Fruit fly (Drosophila melanogaster) Kc167 (cell line): Measurements from ENCODE around the gene CG7017.

ENCODE experiments used
- Myc ChIP-seq: fragments of >200 bp; optimal IDR thresholded peaks from 2 replicates; lab custom pipeline; 2017; ENCODE audit warnings: missing external identifiers
- Sin3A ChIP-seq: fragments of >200 bp; optimal IDR thresholded peaks from 2 replicates; lab custom pipeline; 2018; ENCODE audit warnings: missing external identifiers
- h ChIP-seq: fragments of >200 bp; optimal IDR thresholded peaks from 3 replicates; lab custom pipeline; 2018; ENCODE audit warnings: missing external identifiers
- insv ChIP-seq: fragments of >200 bp; optimal IDR thresholded peaks from 3 replicates; lab custom pipeline; 2018; ENCODE audit warnings: missing external identifiers
- psq ChIP-seq: fragments of >200 bp; optimal IDR thresholded peaks from 2 replicates; lab custom pipeline; 2017; ENCODE audit warnings: missing external identifiers
- ttk ChIP-seq: sonication (Bioruptor generic); optimal IDR thresholded peaks from 2 replicates; lab custom pipeline; 2017; ENCODE audit warnings: missing external identifiers

Gene CG7017

DNA sequence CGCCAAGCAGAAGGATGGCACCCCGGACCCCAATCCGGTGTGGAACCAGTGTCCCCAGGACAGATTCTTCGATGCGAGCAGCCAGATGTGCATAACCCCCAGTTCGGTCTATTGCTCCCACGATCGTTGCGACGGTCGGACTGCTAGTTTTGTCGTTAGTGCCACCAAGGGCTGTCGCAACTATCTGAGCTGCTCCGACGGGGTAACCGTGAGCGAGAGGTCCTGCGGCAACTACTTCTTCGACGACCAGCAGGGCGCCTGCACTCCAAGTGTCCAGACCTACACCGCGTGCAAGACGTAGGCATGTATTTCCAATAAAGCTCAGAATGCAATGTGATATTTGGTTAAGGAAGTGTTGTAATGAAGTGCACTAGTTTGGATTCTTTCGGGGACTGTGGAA, 10.7 kb upstream of the CG7017 start:
- TF ChIP-seq ttk (lab: Kevin White, UChicago) (no peak), insv (lab: Kevin White, UChicago) (no peak), psq (no peak), h (no peak), Sin3A (lab: Kevin White, UChicago) (no peak), Myc (no peak)

DNA sequence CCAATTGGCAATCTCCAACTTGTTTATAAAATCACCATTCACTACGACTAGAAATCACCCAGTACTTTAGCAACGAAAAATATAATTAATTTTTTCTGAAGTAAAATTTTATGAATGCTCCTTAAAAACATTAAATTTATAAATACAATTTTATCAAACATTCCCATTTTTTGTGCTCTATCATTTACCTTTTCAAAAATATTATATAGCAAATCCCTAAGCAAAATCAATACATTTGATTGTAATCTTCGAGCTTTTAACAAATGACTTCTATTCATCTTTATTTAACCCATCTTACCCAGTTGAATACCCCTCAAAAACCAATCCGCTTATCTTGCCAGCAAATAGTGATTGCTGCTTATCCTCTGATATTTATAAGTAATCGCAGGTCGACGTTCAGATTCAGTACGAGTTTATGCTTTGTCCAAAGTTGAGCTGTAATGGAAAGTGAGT, 9.5 kb upstream of the CG7017 start, which contains the start of gene CG17145:
Gene CG17145 (plus strand): TSS at position 403 of the 453 bp plus-strand sequence.
- TF ChIP-seq Sin3A (lab: Kevin White, UChicago): no peak

DNA sequence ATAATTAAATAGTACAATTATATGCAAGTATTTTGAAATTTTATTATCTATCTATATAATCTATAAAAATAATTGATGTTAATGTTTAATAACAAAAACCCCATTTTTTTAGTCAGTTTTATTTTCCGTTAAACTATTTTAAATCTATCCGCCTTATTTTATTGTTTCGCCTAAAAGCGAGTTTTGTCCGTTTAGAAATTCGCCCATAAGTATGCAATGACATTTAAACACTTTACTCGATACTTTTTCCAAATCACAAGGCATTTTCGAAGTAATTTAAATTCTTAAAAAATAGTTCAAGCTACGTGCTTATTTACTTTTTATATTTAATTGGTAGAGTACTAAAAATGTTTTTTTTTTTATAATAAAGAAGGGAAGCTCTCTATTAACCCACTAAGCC, 9.0 kb upstream of the CG7017 start:
- no peak for TF ChIP-seq h
- no peak for TF ChIP-seq Myc
- no peak for TF ChIP-seq insv (lab: Kevin White, UChicago)
- no peak for TF ChIP-seq ttk (lab: Kevin White, UChicago)
- TF ChIP-seq Sin3A (lab: Kevin White, UChicago): no peak
- TF ChIP-seq psq: no peak

DNA sequence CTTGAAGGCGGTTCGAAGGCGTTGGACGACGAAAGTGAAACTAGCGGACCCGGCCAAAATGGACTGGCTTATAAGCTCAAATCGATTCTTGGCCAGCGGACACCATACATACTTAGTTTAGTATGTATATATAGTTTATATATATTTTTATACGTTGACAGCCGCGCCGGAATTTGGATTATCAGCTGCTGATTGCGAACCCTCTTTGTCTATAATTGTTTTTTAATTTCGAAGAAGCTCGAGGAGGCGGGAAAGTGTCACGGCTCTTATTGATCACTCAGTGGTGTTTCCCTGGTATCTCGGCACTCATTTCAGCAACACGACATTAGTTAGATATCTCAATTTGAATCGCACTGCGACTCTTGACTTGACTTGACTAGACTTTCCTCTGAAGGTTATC, 8.5 kb upstream of the CG7017 start, which contains the start of gene CG6933:
Gene CG6933 (minus strand): TSS at position 47 of the 400 bp plus-strand sequence.
- TF ChIP-seq h (no peak), Sin3A (lab: Kevin White, UChicago) (no peak), insv (lab: Kevin White, UChicago) (no peak), Myc (no peak), psq (no peak), ttk (lab: Kevin White, UChicago) (no peak)

DNA sequence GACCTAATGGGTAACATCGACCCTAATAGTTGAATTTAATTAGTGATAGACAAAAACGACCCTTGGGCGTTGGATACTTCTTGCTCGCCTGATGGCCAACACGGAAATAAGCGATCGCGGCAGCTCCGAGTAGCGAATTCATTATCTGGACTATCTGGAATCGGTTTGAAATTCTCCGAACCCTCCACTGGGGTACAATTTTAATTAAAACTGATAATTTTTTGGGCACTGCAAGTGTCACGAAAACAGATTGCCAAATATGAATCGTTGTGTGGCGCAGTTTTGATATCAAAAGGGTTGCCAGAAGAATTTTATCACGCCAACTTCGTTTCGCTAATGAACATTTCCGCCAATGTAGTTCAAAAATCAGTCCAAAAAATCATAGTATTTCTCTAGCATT, 2.0 kb downstream of the CG7017 start:
- TF ChIP-seq Sin3A (lab: Kevin White, UChicago) (no peak), h (no peak), insv (lab: Kevin White, UChicago) (no peak), ttk (lab: Kevin White, UChicago) (no peak), psq (no peak), Myc (no peak)

DNA sequence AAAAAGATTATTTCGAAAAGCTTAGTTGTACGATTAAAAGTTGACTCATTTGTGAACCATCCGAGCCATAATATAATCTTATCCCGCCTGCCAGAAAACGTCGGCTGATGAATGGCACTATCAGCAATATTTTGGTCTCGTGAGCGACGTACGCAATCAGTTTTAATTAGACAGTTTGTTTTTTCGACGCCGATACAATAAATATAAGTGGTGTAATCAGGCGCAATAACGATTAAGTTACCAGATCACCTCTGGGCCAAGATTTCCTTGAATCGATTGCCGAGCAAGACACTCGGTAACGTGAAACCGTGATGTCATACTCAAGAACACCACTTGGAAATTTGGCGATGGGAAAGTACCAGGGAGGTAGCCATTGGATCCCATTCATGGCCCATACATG, 2.8 kb downstream of the CG7017 start:
- TF ChIP-seq psq (no peak), Sin3A (lab: Kevin White, UChicago) (no peak), ttk (lab: Kevin White, UChicago) (no peak), h (no peak), Myc (no peak)

DNA sequence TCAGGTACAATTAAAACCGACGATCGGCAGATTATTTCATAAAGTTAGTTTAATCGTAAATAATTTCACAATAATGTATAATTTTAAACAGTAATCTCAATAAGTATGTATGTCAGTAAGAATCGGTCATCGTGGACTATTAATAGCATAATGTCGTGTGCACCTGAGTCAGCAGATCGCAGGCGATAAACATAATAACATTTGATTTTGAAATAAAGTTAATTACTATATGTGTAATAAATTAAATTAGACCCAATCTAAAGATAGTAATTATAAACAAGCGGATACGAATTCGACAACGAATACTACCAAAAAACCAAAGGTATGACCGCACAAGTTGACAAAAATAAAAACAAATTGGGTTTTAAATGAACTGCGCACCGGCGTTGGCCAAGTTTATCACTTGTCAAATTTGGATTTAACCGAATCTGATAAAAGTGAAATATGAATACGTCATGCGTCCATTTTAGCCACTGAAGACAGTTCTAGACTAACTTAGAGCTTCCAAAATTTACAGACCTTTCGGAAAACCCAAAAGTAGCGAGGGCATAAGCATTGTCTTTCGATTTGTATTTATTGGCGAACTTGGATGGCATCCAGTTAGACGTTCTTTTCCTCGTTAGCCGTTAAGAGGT, 4.9 kb downstream of the CG7017 start, which contains the start of gene CG6996:
Gene CG6996 (plus strand): TSS at position 585 of the 635 bp plus-strand sequence.
- no peak for TF ChIP-seq ttk (lab: Kevin White, UChicago)
- no peak for TF ChIP-seq Sin3A (lab: Kevin White, UChicago)
- TF ChIP-seq h: no peak
- no peak for TF ChIP-seq insv (lab: Kevin White, UChicago)
- TF ChIP-seq Myc: no peak
- no peak for TF ChIP-seq psq

DNA sequence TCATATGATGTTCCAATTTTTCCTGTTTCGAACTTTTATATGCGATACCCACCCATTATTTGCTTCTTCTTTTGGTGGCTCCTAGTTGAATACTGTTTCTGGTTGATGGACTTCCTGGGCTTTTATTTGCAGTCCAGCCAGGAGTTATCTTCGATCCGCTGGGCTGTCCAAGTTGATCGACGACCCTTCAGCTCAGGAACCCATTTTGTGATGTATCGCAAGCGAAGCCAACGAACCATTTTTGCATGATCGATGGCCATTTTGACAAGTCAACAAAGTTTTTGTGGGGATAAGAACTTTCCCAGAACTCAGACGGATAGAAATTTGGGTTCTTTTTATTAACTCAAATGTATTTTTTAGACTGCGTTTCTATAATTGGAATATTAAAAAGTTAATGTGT, 6.0 kb downstream of the CG7017 start, which contains the start of gene CG7290:
Gene CG7290 (minus strand): TSS at position 101 of the 400 bp plus-strand sequence.
- TF ChIP-seq Myc: no peak
- TF ChIP-seq ttk (lab: Kevin White, UChicago): no peak
- TF ChIP-seq Sin3A (lab: Kevin White, UChicago): no peak
- no peak for TF ChIP-seq psq
- TF ChIP-seq insv (lab: Kevin White, UChicago): no peak
- no peak for TF ChIP-seq h

DNA sequence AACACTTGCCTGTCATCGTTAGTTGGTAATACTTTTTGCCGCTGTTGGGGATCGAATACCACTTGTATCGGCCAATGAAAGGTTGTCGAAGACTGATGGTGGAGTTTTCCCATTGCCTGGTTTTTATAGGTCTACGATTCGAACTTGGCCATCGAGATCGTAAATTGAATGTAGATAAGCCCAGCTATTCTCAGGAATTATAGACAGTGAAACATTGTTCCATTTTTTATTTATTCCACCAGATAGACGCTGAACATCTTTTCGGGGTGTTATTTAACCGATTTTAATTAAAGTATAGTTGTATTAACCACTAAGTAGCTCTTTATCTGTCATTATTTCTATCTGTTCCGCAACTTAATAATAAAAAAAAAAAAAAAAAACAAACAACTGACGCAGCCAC, 8.3 kb downstream of the CG7017 start, which contains the start of gene CG7298:
Gene CG7298 (minus strand): TSS at position 101 of the 400 bp plus-strand sequence.
- no peak for TF ChIP-seq ttk (lab: Kevin White, UChicago)
- no peak for TF ChIP-seq Myc
- TF ChIP-seq insv (lab: Kevin White, UChicago): no peak
- TF ChIP-seq h: no peak
- TF ChIP-seq psq: no peak
- TF ChIP-seq Sin3A (lab: Kevin White, UChicago): no peak

DNA sequence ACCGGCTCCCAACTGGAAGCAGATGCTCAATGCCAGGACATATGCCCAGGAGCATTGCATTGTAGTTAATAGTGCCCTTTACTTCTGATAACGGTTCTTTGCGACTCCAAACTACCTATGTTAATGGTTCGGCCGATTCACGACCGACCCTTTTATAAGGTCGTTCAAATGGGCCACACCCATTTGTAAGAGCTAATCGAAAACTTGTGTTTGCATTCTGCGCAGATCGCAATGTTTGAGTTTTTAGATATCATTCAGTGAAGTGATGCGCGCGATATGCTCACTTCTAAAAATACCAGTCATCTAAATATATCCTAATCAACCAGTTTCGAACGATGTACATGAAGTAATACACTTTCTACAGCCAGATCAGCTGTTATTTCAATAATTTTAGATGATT, 10.4 kb downstream of the CG7017 start, which contains the start of gene obst-F:
Gene obst-F (minus strand): TSS at position 101 of the 400 bp plus-strand sequence.
- TF ChIP-seq Sin3A (lab: Kevin White, UChicago): no peak
- no peak for TF ChIP-seq Myc
- no peak for TF ChIP-seq psq
- no peak for TF ChIP-seq h
- no peak for TF ChIP-seq insv (lab: Kevin White, UChicago)
- TF ChIP-seq ttk (lab: Kevin White, UChicago): no peak

DNA sequence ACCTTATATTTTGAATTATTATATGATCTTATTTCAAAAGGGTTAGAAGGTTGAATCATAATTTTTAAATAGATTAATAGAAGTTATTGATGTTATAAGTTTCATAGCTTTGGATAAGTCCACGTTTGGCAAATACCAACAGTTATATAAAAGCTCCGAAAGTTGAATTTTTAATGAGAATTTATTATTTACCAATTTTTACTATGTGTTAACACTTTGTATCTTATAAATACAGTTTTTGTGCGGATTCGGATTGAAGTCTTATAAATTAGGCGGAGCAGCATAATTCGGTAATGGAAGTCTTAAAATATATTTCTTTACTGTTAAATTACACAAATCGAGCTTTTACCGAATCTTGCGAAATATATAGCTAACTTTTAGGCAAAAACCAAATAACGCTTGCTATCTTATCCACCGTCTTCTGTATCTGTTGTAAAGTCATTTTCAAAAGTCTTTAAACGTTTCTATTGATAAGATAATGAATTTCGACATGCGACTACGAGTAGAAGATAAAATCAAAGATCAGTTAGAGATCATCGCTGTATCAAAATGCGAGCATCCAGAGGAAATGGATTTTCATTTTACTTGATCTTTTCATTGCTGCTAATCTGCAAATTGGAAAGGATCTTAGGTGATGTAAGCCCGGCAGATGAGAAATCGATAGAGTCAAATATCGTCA, 12.2 kb downstream of the CG7017 start, which contains the start of gene CG42833:
Gene CG42833 (plus strand): TSS at position 525 of the 679 bp plus-strand sequence.
- TF ChIP-seq insv (lab: Kevin White, UChicago) (no peak), psq (no peak), ttk (lab: Kevin White, UChicago) (no peak), Myc (no peak)

DNA sequence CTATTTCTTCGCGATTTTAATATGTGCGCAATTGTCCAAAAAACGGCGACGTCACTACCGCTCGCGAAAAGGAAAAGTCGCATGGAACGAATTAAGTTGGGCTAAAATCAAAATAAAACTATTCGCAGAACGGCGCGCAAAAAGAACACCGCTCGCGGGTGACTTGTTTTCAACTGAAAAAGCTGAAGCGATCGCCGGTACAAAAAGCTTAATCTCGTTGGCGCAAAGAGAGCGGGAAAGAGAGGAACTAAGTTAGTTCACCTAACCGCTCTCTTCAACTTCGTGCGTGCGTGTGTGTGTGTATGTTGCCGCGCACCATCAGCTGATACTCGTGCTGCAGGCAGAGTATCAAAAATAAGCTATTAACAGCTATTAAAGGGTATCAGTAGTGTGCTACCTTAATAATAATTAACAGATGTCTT, 13.8 kb downstream of the CG7017 start, which contains the start of gene CG42674:
Gene CG42674 (minus strand): TSS at position 180 of the 422 bp plus-strand sequence.
- no peak for TF ChIP-seq psq
- TF ChIP-seq insv (lab: Kevin White, UChicago): no peak
- no peak for TF ChIP-seq ttk (lab: Kevin White, UChicago)
- TF ChIP-seq Myc: no peak
- TF ChIP-seq h: no peak
- TF ChIP-seq Sin3A (lab: Kevin White, UChicago): no peak
